Fruit fly (Drosophila melanogaster) whole organism, adult: Measurements from ENCODE around the gene Pmi.

Experiments
- CG11617 ChIP-seq: fragments of 200-800 bp; sonication (Bioruptor generic); optimal IDR thresholded peaks from 2 replicates; lab custom pipeline; 2017; ENCODE audit warnings: mild to moderate bottlenecking, missing biosample characterization, missing genetic modification reagents, missing genetic modification characterization
- CG12768 ChIP-seq: fragments of 200-800 bp; sonication (Bioruptor generic); optimal IDR thresholded peaks from 2 replicates; lab custom pipeline; 2017; ENCODE audit warnings: missing biosample characterization, missing genetic modification characterization, mild to moderate bottlenecking, moderate library complexity, missing genetic modification reagents
- CG14711 ChIP-seq: fragments of 200-800 bp; sonication (Bioruptor generic); optimal IDR thresholded peaks from 2 replicates; lab custom pipeline; 2018; ENCODE audit warnings: missing biosample characterization, mild to moderate bottlenecking, missing genetic modification characterization, moderate library complexity
- CG1620 ChIP-seq: fragments of 200-800 bp; sonication (Bioruptor generic); optimal IDR thresholded peaks from 2 replicates; lab custom pipeline; 2016; ENCODE audit warnings: missing biosample characterization, missing genetic modification characterization
- CG33017 ChIP-seq: fragments of 200-800 bp; sonication (Bioruptor generic); optimal IDR thresholded peaks from 2 replicates; lab custom pipeline; 2018; ENCODE audit warnings: missing biosample characterization, mild to moderate bottlenecking, missing genetic modification characterization, moderate library complexity
- CG5204 ChIP-seq: fragments of 200-800 bp; sonication (Bioruptor generic); optimal IDR thresholded peaks from 2 replicates; lab custom pipeline; 2016; ENCODE audit warnings: missing biosample characterization, missing genetic modification characterization
- CG7045 ChIP-seq: fragments of 200-800 bp; sonication (Bioruptor generic); optimal IDR thresholded peaks from 2 replicates; lab custom pipeline; 2017; ENCODE audit warnings: missing biosample characterization, mild to moderate bottlenecking, missing genetic modification characterization
- CG7101 ChIP-seq: fragments of 200-800 bp; sonication (Bioruptor generic); optimal IDR thresholded peaks from 2 replicates; lab custom pipeline; 2018; ENCODE audit warnings: missing biosample characterization, mild to moderate bottlenecking, missing genetic modification characterization, moderate library complexity
- Clk ChIP-seq: fragments of 200-800 bp; sonication (Bioruptor generic); optimal IDR thresholded peaks from 2 replicates; lab custom pipeline; 2017; ENCODE audit warnings: missing biosample characterization, missing genetic modification characterization
- Crg-1 ChIP-seq: fragments of 200-800 bp; sonication (Bioruptor generic); optimal IDR thresholded peaks from 2 replicates; lab custom pipeline; 2016; ENCODE audit warnings: missing biosample characterization, missing genetic modification characterization
- Hr96 ChIP-seq: fragments of 200-800 bp; sonication (Bioruptor generic); optimal IDR thresholded peaks from 2 replicates; lab custom pipeline; 2016; ENCODE audit warnings: missing biosample characterization, missing genetic modification characterization
- Mnt ChIP-seq: fragments of 200-800 bp; sonication (Bioruptor generic); optimal IDR thresholded peaks from 2 replicates; lab custom pipeline; 2016; ENCODE audit warnings: missing biosample characterization, mild to moderate bottlenecking, missing genetic modification characterization
- bab1 ChIP-seq: fragments of 200-800 bp; sonication (Bioruptor generic); optimal IDR thresholded peaks from 3 replicates; lab custom pipeline; 2019; ENCODE audit warnings: missing biosample characterization, mild to moderate bottlenecking, missing genetic modification characterization, moderate library complexity
- cic ChIP-seq: fragments of 200-800 bp; sonication (Bioruptor generic); optimal IDR thresholded peaks from 2 replicates; lab custom pipeline; 2017; ENCODE audit warnings: missing biosample characterization, mild to moderate bottlenecking, missing genetic modification characterization, moderate library complexity
- cnc ChIP-seq, 2 experiments: fragments of >200 bp; optimal IDR thresholded peaks; 2 replicates each; lab custom pipeline; 2017
- kay ChIP-seq: fragments of 200-800 bp; sonication (Bioruptor generic); peaks from one replicate; lab custom pipeline; 2016; ENCODE audit warnings: missing biosample characterization, missing genetic modification characterization, borderline replicate concordance
- ovo ChIP-seq: fragments of 200-800 bp; sonication (Bioruptor generic); optimal IDR thresholded peaks from 2 replicates; lab custom pipeline; 2016; ENCODE audit warnings: missing biosample characterization, missing genetic modification characterization
- pad ChIP-seq: fragments of 200-800 bp; sonication (Bioruptor generic); optimal IDR thresholded peaks from 3 replicates; lab custom pipeline; 2017; ENCODE audit warnings: missing biosample characterization, missing genetic modification characterization, mild to moderate bottlenecking, moderate library complexity, missing genetic modification reagents
- tj ChIP-seq: fragments of 200-800 bp; sonication (Bioruptor generic); optimal IDR thresholded peaks from 3 replicates; lab custom pipeline; 2017; ENCODE audit warnings: missing biosample characterization, mild to moderate bottlenecking, missing genetic modification characterization, moderate library complexity
- toe ChIP-seq: fragments of 200-800 bp; sonication (Bioruptor generic); optimal IDR thresholded peaks from 2 replicates; lab custom pipeline; 2016; ENCODE audit warnings: missing biosample characterization, missing genetic modification characterization

Gene Pmi

DNA sequence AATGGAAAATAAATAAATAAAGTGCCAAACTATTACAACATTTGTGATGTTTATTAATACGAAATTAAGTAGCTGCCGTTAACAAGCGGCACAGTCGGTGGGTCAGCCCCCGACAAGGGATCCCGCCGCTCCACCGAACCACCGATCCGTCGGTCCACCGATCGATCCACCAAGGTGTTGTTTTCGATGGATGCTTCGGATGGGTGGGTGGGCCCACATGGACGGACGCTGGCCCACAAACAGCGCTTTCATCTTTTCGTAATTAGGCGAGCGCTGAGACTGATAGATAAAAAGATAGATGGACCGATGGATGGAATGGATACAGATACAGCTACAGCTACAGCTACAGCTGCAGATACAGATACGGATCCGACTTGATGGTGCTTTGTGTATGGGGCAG, 48.4 kb downstream of the Pmi start:
- TF ChIP-seq Crg-1 (no peak), CG5204 (no peak), CG11617 (GFP tag; lab: Kevin White, UChicago) (no peak), CG1620 (GFP tag; lab: Kevin White, UChicago) (no peak), Mnt (GFP tag; lab: Kevin White, UChicago) (no peak), CG7045 (GFP tag; lab: Kevin White, UChicago) (no peak), CG12768 (GFP tag; lab: Kevin White, UChicago) (no peak), tj (GFP tag; lab: Kevin White, UChicago) (no peak), cic (GFP tag; lab: Kevin White, UChicago) (no peak), ovo (GFP tag; lab: Kevin White, UChicago) (no peak), kay (no peak), CG7101 (tag; lab: Kevin White, UChicago) (no peak), cnc (optimal IDR thresholded peaks at IDR 0.05; lab: Kevin White, UChicago) (no peak)

- TF ChIP-seq bab1 (GFP tag; lab: Kevin White, UChicago) (no peak), tj (GFP tag; lab: Kevin White, UChicago) (no peak), CG7101 (tag; lab: Kevin White, UChicago) (no peak), Crg-1 (no peak), Clk (GFP tag; lab: Kevin White, UChicago) (no peak)
These were observed 48.8 kb downstream of the Pmi start for dm6 chr3L:5828684-5829083.

- no peak for TF ChIP-seq CG7101 (tag; lab: Kevin White, UChicago)
- TF ChIP-seq Clk (GFP tag; lab: Kevin White, UChicago) = no peak
- no peak for TF ChIP-seq CG5204
- TF ChIP-seq kay = no peak
- TF ChIP-seq toe (GFP tag; lab: Kevin White, UChicago) = no peak
- TF ChIP-seq CG33017 (tag; lab: Kevin White, UChicago) = no peak
- TF ChIP-seq Crg-1 = no peak
These were observed 50.8 kb downstream of the Pmi start for dm6 chr3L:5830649-5831048.

DNA sequence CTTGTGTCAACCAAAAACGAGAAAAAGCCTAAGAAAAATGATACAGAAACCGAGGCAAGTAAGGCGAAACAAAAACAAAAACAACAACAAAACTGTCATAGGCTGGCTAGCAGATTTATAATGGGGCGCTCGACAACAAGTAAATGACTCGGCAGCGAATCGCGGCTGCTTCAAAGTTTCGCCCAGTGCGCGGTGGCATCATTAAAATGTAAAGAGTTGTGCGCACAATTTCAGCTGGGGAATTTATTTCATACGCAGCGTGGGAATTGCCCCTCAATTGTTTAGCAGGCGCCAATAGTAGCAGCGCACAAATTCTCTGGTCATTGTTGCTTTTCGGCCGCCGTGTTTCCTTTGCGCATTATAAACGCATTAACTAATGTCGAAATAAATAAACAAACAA, 52.0 kb downstream of the Pmi start:
- no peak for TF ChIP-seq cic (GFP tag; lab: Kevin White, UChicago)
- TF ChIP-seq Hr96 = no peak
- no peak for TF ChIP-seq CG5204
- TF ChIP-seq pad (GFP tag; lab: Kevin White, UChicago) = no peak
- TF ChIP-seq ovo (GFP tag; lab: Kevin White, UChicago) = no peak

- TF ChIP-seq CG14711 (tag; lab: Kevin White, UChicago) (no peak), CG1620 (GFP tag; lab: Kevin White, UChicago) (no peak), CG7045 (GFP tag; lab: Kevin White, UChicago) (no peak), CG33017 (tag; lab: Kevin White, UChicago) (no peak), cic (GFP tag; lab: Kevin White, UChicago) (no peak), Hr96 (no peak), tj (GFP tag; lab: Kevin White, UChicago) (no peak), cnc (optimal IDR thresholded peaks at IDR 0.05; lab: Kevin White, UChicago) (no peak), pad (GFP tag; lab: Kevin White, UChicago) (no peak), toe (GFP tag; lab: Kevin White, UChicago) (no peak), Crg-1 (no peak), bab1 (GFP tag; lab: Kevin White, UChicago) (no peak), Clk (GFP tag; lab: Kevin White, UChicago) (no peak), CG11617 (GFP tag; lab: Kevin White, UChicago) (no peak), kay (no peak), ovo (GFP tag; lab: Kevin White, UChicago) (no peak), CG12768 (GFP tag; lab: Kevin White, UChicago) (no peak), Mnt (GFP tag; lab: Kevin White, UChicago) (no peak)
These were observed 53.9 kb downstream of the Pmi start for dm6 chr3L:5833761-5834160.

dm6 chr3L:5834245-5834644, 54.4 kb downstream of the Pmi start:
- TF ChIP-seq tj (GFP tag; lab: Kevin White, UChicago) (no peak), cnc (optimal IDR thresholded peaks at IDR 0.05; lab: Kevin White, UChicago) (no peak), pad (GFP tag; lab: Kevin White, UChicago) (no peak), CG12768 (GFP tag; lab: Kevin White, UChicago) (no peak), CG7101 (tag; lab: Kevin White, UChicago) (no peak), toe (GFP tag; lab: Kevin White, UChicago) (no peak), Clk (GFP tag; lab: Kevin White, UChicago) (no peak), bab1 (GFP tag; lab: Kevin White, UChicago) (no peak), CG14711 (tag; lab: Kevin White, UChicago) (no peak), CG7045 (GFP tag; lab: Kevin White, UChicago) (no peak), CG1620 (GFP tag; lab: Kevin White, UChicago) (no peak), ovo (GFP tag; lab: Kevin White, UChicago) (no peak), CG5204 (no peak), CG11617 (GFP tag; lab: Kevin White, UChicago) (no peak), Hr96 (no peak), Mnt (GFP tag; lab: Kevin White, UChicago) (no peak), cic (GFP tag; lab: Kevin White, UChicago) (no peak)
